Fruit fly (Drosophila melanogaster): Measurements from ENCODE around the gene CG34116.

dm6 chr3L:19834143-19834794 is 28.4 kb upstream of the CG34116 start, which contains the start of the genes trc and CG32221:
- TF ChIP-seq psq (optimal IDR thresholded peaks at IDR 0.05) = no peak
- no peak for TF ChIP-seq h (optimal IDR thresholded peaks at IDR 0.05)
